Worm (Caenorhabditis elegans): Measurements from ENCODE around the gene nhr-225.

ce11 chrV:2254553-2255124 is 35.6 kb downstream of the nhr-225 start, which contains the start of gene str-253:
- TF ChIP-seq snpc-4 (GFP tag; optimal IDR thresholded peaks at IDR 0.05) (no peak), snpc-4 (tag; optimal IDR thresholded peaks at IDR 0.05) (no peak), ztf-25 (GFP tag; IDR thresholded peaks at IDR 0.05) (no peak), ama-1 (optimal IDR thresholded peaks at IDR 0.05) (no peak), ama-1 (GFP tag; optimal IDR thresholded peaks at IDR 0.05) (no peak), ztf-26 (tag; optimal IDR thresholded peaks at IDR 0.05) (no peak), Y53G8AR.9 (GFP tag; conservative IDR thresholded peaks at IDR 0.05) (no peak), ceh-27 (GFP tag; optimal IDR thresholded peaks at IDR 0.05) (no peak), madf-6 (GFP tag; IDR thresholded peaks at IDR 0.05) (no peak), rpc-1 (optimal IDR thresholded peaks at IDR 0.05) (no peak), rpc-1 (tag; optimal IDR thresholded peaks at IDR 0.05) (no peak), somi-1 (GFP tag; optimal IDR thresholded peaks at IDR 0.05) (no peak)
